Worm (Caenorhabditis elegans) whole organism, L1 larva: ENCODE measurements around the gene srx-90.

Experiments
- C16A3.4 ChIP-seq: fragments of 150-350 bp; optimal IDR thresholded peaks from 2 replicates; lab custom pipeline; 2014; ENCODE audit warnings: missing biosample characterization, missing genetic modification characterization
- F16B12.6 ChIP-seq: fragments of 150-350 bp; optimal IDR thresholded peaks from 2 replicates; lab custom pipeline; 2014; ENCODE audit warnings: missing biosample characterization, missing genetic modification characterization
- aha-1 ChIP-seq: fragments of 150-350 bp; optimal IDR thresholded peaks from 2 replicates; lab custom pipeline; 2014; ENCODE audit warnings: missing biosample characterization, missing genetic modification characterization
- blmp-1 ChIP-seq: fragments of 150-350 bp; optimal IDR thresholded peaks from 2 replicates; lab custom pipeline; 2014; ENCODE audit warnings: missing biosample characterization, missing genetic modification characterization
- ceh-63 ChIP-seq: fragments of 200-800 bp; sonication (Bioruptor generic); optimal IDR thresholded peaks from 2 replicates; lab custom pipeline; 2018; ENCODE audit warnings: mild to moderate bottlenecking, missing genetic modification characterization, missing compliant biosample characterization
- ceh-90 ChIP-seq: sonication (generic microtip); optimal IDR thresholded peaks from 2 replicates; lab custom pipeline; 2016; ENCODE audit warnings: missing genetic modification characterization, missing compliant biosample characterization
- dpl-1 ChIP-seq, 3 experiments: fragments of 150-350 bp in 2 of 3; sonication (generic microtip) in 1 of 3; optimal IDR thresholded peaks; 2 replicates each; lab custom pipeline; 2014 to 2017; ENCODE audit warnings: missing biosample characterization in 3 of 3, missing genetic modification characterization in 3 of 3, missing genetic modification reagents in 3 of 3
- dsc-1 ChIP-seq: sonication (generic microtip); optimal IDR thresholded peaks from 2 replicates; lab custom pipeline; 2016; ENCODE audit warnings: mild to moderate bottlenecking, missing genetic modification characterization, missing compliant biosample characterization
- efl-1 ChIP-seq, 4 experiments: fragments of 150-350 bp; optimal IDR thresholded peaks in 3 of 4; peaks in 1 of 4; 1 replicate in 1 of 4; 2 replicates in 3 of 4; lab custom pipeline; 2014; ENCODE audit warnings: missing biosample characterization in 2 of 4, missing genetic modification characterization in 2 of 4, missing genetic modification reagents in 2 of 4
- efl-3 ChIP-seq: fragments of 200-800 bp; sonication (Bioruptor generic); optimal IDR thresholded peaks from 2 replicates; lab custom pipeline; 2018; ENCODE audit warnings: mild to moderate bottlenecking, missing genetic modification characterization, missing compliant biosample characterization
- egl-27 ChIP-seq, 2 experiments: fragments of 150-350 bp in 1 of 2; sonication (generic microtip); optimal IDR thresholded peaks; 3 replicates each; lab custom pipeline; 2017 to 2018; ENCODE audit warnings: missing biosample characterization in 2 of 2, missing genetic modification characterization in 2 of 2, missing genetic modification reagents in 2 of 2
- elt-2 ChIP-seq: sonication (generic microtip); optimal IDR thresholded peaks from 2 replicates; lab custom pipeline; 2016; ENCODE audit warnings: missing genetic modification characterization, mild to moderate bottlenecking, inconsistent platforms, missing compliant biosample characterization, missing genetic modification reagents
- elt-3 ChIP-seq, 6 experiments: fragments of 150-350 bp in 1 of 6; sonication (generic microtip); optimal IDR thresholded peaks; 2 replicates each; lab custom pipeline; 2017 to 2018; ENCODE audit warnings: missing biosample characterization in 6 of 6, missing genetic modification characterization in 6 of 6, inconsistent platforms in 1 of 6
- fkh-4 ChIP-seq: sonication (generic microtip); optimal IDR thresholded peaks from 2 replicates; lab custom pipeline; 2016; ENCODE audit warnings: missing compliant biosample characterization, missing genetic modification characterization, borderline replicate concordance
- grh-1 ChIP-seq: fragments of 200-800 bp; sonication (Bioruptor generic); IDR thresholded peaks from 2 replicates; pipeline ENCODE4 v1.3.6; 2022; ENCODE audit warnings: missing genetic modification reagents, missing genetic modification characterization, missing compliant biosample characterization
- hlh-4 ChIP-seq: sonication (generic microtip); optimal IDR thresholded peaks from 2 replicates; lab custom pipeline; 2016; ENCODE audit warnings: mild to moderate bottlenecking, missing genetic modification characterization, missing compliant biosample characterization
- irx-1 ChIP-seq: sonication (generic microtip); optimal IDR thresholded peaks from 2 replicates; lab custom pipeline; 2016; ENCODE audit warnings: missing genetic modification characterization, missing compliant biosample characterization
- jun-1 ChIP-seq: fragments of 150-350 bp; optimal IDR thresholded peaks from 2 replicates; lab custom pipeline; 2014; ENCODE audit warnings: missing biosample characterization, missing genetic modification reagents, missing genetic modification characterization
- lin-13 ChIP-seq: fragments of 150-350 bp; optimal IDR thresholded peaks from 2 replicates; lab custom pipeline; 2014; ENCODE audit warnings: missing biosample characterization, missing genetic modification reagents, missing genetic modification characterization
- lin-14 ChIP-seq: fragments of 200-800 bp; sonication (Bioruptor generic); optimal IDR thresholded peaks from 2 replicates; lab custom pipeline; 2018; ENCODE audit warnings: mild to moderate bottlenecking, missing genetic modification characterization, moderate library complexity, missing compliant biosample characterization
- lin-35 ChIP-seq, 2 experiments: fragments of 150-350 bp; optimal IDR thresholded peaks; 2 replicates each; lab custom pipeline; 2014; ENCODE audit warnings: missing biosample characterization in 2 of 2, missing genetic modification characterization in 2 of 2, missing genetic modification reagents in 2 of 2
- lsy-2 ChIP-seq, 2 experiments: fragments of 150-350 bp; optimal IDR thresholded peaks; 2 replicates each; lab custom pipeline; 2014; ENCODE audit warnings: missing biosample characterization in 2 of 2, missing genetic modification characterization in 2 of 2
- mab-9 ChIP-seq: fragments of 200-800 bp; sonication (Bioruptor generic); IDR thresholded peaks from 2 replicates; pipeline ENCODE4 v1.3.6; 2022; ENCODE audit warnings: missing genetic modification reagents, missing genetic modification characterization, missing compliant biosample characterization
- mdl-1 ChIP-seq, 2 experiments: fragments of 150-350 bp; optimal IDR thresholded peaks; 2 replicates each; lab custom pipeline; 2014 to 2017; ENCODE audit warnings: missing biosample characterization in 2 of 2, missing genetic modification characterization in 2 of 2, inconsistent platforms in 1 of 2
- mef-2 ChIP-seq: fragments of 150-350 bp; optimal IDR thresholded peaks from 2 replicates; lab custom pipeline; 2014; ENCODE audit warnings: missing biosample characterization, missing genetic modification characterization
- mep-1 ChIP-seq: fragments of 150-350 bp; optimal IDR thresholded peaks from 2 replicates; lab custom pipeline; 2014; ENCODE audit warnings: missing biosample characterization, missing genetic modification characterization
- nhr-20 ChIP-seq: sonication (generic microtip); optimal IDR thresholded peaks from 2 replicates; lab custom pipeline; 2016; ENCODE audit warnings: mild to moderate bottlenecking, missing genetic modification characterization, missing compliant biosample characterization
- nhr-71 ChIP-seq: sonication (generic microtip); optimal IDR thresholded peaks from 2 replicates; lab custom pipeline; 2016; ENCODE audit warnings: mild to moderate bottlenecking, missing genetic modification characterization, moderate library complexity, missing compliant biosample characterization
- nhr-76 ChIP-seq: sonication (generic microtip); optimal IDR thresholded peaks from 2 replicates; lab custom pipeline; 2017; ENCODE audit warnings: missing biosample characterization, missing genetic modification characterization
- nhr-85 ChIP-seq: sonication (generic microtip); peaks from one replicate; lab custom pipeline; 2016; ENCODE audit warnings: missing genetic modification characterization, inconsistent platforms, missing compliant biosample characterization
- nhr-90 ChIP-seq: sonication (generic microtip); optimal IDR thresholded peaks from 2 replicates; lab custom pipeline; 2016; ENCODE audit warnings: mild to moderate bottlenecking, missing genetic modification characterization, missing compliant biosample characterization; ENCODE audit not compliant: poor library complexity
- pag-3 ChIP-seq: sonication (generic microtip); optimal IDR thresholded peaks from 2 replicates; lab custom pipeline; 2017; ENCODE audit warnings: missing genetic modification characterization, mild to moderate bottlenecking, missing compliant biosample characterization, antibody characterized with exemption, borderline replicate concordance; ENCODE audit not compliant: insufficient read depth
- pax-3 ChIP-seq: fragments of 200-800 bp; sonication (Bioruptor generic); optimal IDR thresholded peaks from 2 replicates; lab custom pipeline; 2018; ENCODE audit warnings: mild to moderate bottlenecking, missing genetic modification characterization, moderate library complexity, missing compliant biosample characterization
- pqm-1 ChIP-seq: sonication (generic microtip); optimal IDR thresholded peaks from 3 replicates; lab custom pipeline; 2017; ENCODE audit warnings: missing biosample characterization, missing genetic modification characterization
- rnt-1 ChIP-seq: sonication (generic microtip); optimal IDR thresholded peaks from 2 replicates; lab custom pipeline; 2016; ENCODE audit warnings: mild to moderate bottlenecking, missing genetic modification characterization, moderate library complexity, missing compliant biosample characterization
- skn-1 ChIP-seq: fragments of 150-350 bp; optimal IDR thresholded peaks from 2 replicates; lab custom pipeline; 2014; ENCODE audit warnings: missing biosample characterization, missing genetic modification characterization
- snu-23 ChIP-seq: sonication (generic microtip); optimal IDR thresholded peaks from 2 replicates; lab custom pipeline; 2016; ENCODE audit warnings: missing genetic modification characterization, missing compliant biosample characterization
- swsn-7 ChIP-seq: sonication (generic microtip); optimal IDR thresholded peaks from 2 replicates; lab custom pipeline; 2016; ENCODE audit warnings: missing genetic modification characterization, missing compliant biosample characterization
- tlp-1 ChIP-seq: fragments of 150-350 bp; optimal IDR thresholded peaks from 2 replicates; lab custom pipeline; 2014; ENCODE audit warnings: missing biosample characterization, missing genetic modification characterization
- unc-62 ChIP-seq: fragments of 150-350 bp; optimal IDR thresholded peaks from 2 replicates; lab custom pipeline; 2014; ENCODE audit warnings: missing biosample characterization, missing genetic modification reagents, missing genetic modification characterization
- zag-1 ChIP-seq: fragments of 150-350 bp; optimal IDR thresholded peaks from 2 replicates; lab custom pipeline; 2014; ENCODE audit warnings: missing biosample characterization, missing genetic modification characterization
- zip-4 ChIP-seq: fragments of 200-800 bp; sonication (Bioruptor generic); optimal IDR thresholded peaks from 2 replicates; lab custom pipeline; 2018; ENCODE audit warnings: mild to moderate bottlenecking, missing genetic modification characterization, moderate library complexity, missing compliant biosample characterization
- ztf-11 ChIP-seq, 2 experiments: sonication (generic microtip); optimal IDR thresholded peaks; 2 replicates each; lab custom pipeline; 2016 to 2017; ENCODE audit warnings: missing genetic modification characterization in 2 of 2, missing biosample characterization in 1 of 2, missing compliant biosample characterization in 1 of 2

The srx-90 gene

ce11 chrV:11532964-11533363 is 48.0 kb upstream of the srx-90 start:
- no peak for TF ChIP-seq irx-1
- peak; percentile 9 for TF ChIP-seq swsn-7 (tag; lab: Kevin White, UChicago)
- peak; percentile 60 for TF ChIP-seq nhr-90
- peak; percentile 66 for TF ChIP-seq nhr-71 (tag; lab: Kevin White, UChicago)
- TF ChIP-seq nhr-20 (tag; lab: Kevin White, UChicago), result peak; percentile 63
- peak; percentile 27 for TF ChIP-seq pax-3
- no peak for TF ChIP-seq aha-1 (tag; lab: Kevin White, UChicago)
- peak in 1 of 2 experiments; percentile 50 for TF ChIP-seq lsy-2 (tag; optimal IDR thresholded peaks at IDR 0.05; lab: Kevin White, UChicago)
- peak; percentile 1 for TF ChIP-seq mep-1 (tag; lab: Kevin White, UChicago)
- TF ChIP-seq mef-2 (tag; lab: Kevin White, UChicago), result no peak
- peak; percentile 100 for TF ChIP-seq blmp-1
- TF ChIP-seq dsc-1, result no peak
- peak; percentile 13 for TF ChIP-seq lin-13
- peak; percentile 96 for TF ChIP-seq grh-1
- no peak for TF ChIP-seq ztf-11 (tag; optimal IDR thresholded peaks at IDR 0.05; lab: Kevin White, UChicago)
- TF ChIP-seq snu-23 (GFP tag; lab: Kevin White, UChicago), result peak; percentile 51
- peak; percentile 14 for TF ChIP-seq jun-1 (tag; lab: Kevin White, UChicago)
- peak in 1 of 2 experiments; percentile 57 for TF ChIP-seq mdl-1 (tag; optimal IDR thresholded peaks at IDR 0.05; lab: Kevin White, UChicago)
- TF ChIP-seq egl-27 (tag; optimal IDR thresholded peaks at IDR 0.05; lab: Kevin White, UChicago), result peak in 1 of 2 experiments; percentile 58
- peak; percentile 41 for TF ChIP-seq rnt-1 (tag; lab: Kevin White, UChicago)
- no peak for TF ChIP-seq F16B12.6 (tag; lab: Kevin White, UChicago)
- TF ChIP-seq nhr-85 (tag; lab: Kevin White, UChicago), result peak; percentile 99
- TF ChIP-seq nhr-76 (tag; lab: Kevin White, UChicago), result no peak
- TF ChIP-seq dpl-1 (GFP tag; optimal IDR thresholded peaks at IDR 0.05; lab: Kevin White, UChicago), result peak in 1 of 3 experiments; percentile 8
- TF ChIP-seq efl-1 (optimal IDR thresholded peaks at IDR 0.05; lab: Kevin White, UChicago), result peak; percentile 1 to 14
- TF ChIP-seq efl-1 (GFP tag; optimal IDR thresholded peaks at IDR 0.05 in 1 of 2; lab: Kevin White, UChicago), result peak in 1 of 2 experiments; percentile 90
- peak in 4 of 6 experiments; percentile 20 to 71 (median 39) for TF ChIP-seq elt-3 (tag; optimal IDR thresholded peaks at IDR 0.05; lab: Kevin White, UChicago)
- peak; percentile 88 for TF ChIP-seq lin-14 (GFP tag; lab: Kevin White, UChicago)
- no peak for TF ChIP-seq zip-4 (GFP tag; lab: Kevin White, UChicago)
- TF ChIP-seq fkh-4 (tag; lab: Kevin White, UChicago), result no peak
- peak; percentile 59 for TF ChIP-seq pag-3
- TF ChIP-seq skn-1 (tag; lab: Kevin White, UChicago), result peak; percentile 27
- TF ChIP-seq mab-9, result 0 out of 2 replicates have a peak, but pooled peaks have one; percentile 38
- TF ChIP-seq lin-35 (GFP tag; optimal IDR thresholded peaks at IDR 0.05; lab: Kevin White, UChicago), result peak in 1 of 2 experiments; percentile 31
- TF ChIP-seq elt-2 (tag; lab: Kevin White, UChicago), result no peak
- TF ChIP-seq hlh-4 (tag; lab: Kevin White, UChicago), result no peak
- no peak for TF ChIP-seq ceh-90 (tag; lab: Kevin White, UChicago)
- TF ChIP-seq C16A3.4 (tag; lab: Kevin White, UChicago), result no peak
- no peak for TF ChIP-seq tlp-1 (tag; lab: Kevin White, UChicago)
- TF ChIP-seq unc-62 (GFP tag; lab: Kevin White, UChicago), result no peak
- TF ChIP-seq efl-3 (GFP tag; lab: Kevin White, UChicago), result peak; percentile 13

DNA sequence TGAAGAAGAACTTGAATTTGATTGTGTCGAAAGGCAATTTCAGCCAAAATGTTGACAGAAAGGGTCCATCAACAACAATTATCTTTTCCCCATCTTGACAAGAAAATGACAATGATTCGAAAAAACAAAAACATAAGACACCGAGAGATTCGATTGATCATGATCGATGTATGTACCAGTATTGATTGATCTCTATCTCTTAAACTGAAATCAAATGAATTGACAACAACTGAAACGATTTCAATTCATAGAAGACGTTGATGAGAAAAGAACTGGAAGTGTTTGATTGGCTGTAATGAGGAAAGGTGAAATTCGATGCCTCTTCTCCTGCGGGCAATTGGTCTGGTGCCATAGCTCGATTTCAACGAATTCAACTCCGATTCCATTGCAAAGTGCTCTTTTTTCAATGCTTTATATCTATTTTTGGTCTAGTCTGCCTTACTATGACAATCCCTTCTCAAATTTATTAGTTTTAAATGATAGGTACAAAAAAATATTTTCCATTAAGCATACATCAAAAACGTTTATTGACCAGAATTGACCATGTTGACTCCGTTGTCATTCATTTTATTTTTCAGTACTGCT is 47.5 kb upstream of the srx-90 start:
- TF ChIP-seq pqm-1 (tag; lab: Kevin White, UChicago), result no peak
- TF ChIP-seq ceh-63 (GFP tag; lab: Kevin White, UChicago), result peak; percentile 17
- no peak for TF ChIP-seq zag-1 (tag; lab: Kevin White, UChicago)
- TF ChIP-seq, all 84 proteins: peak for 1
